Fruit fly (Drosophila melanogaster) whole organism, embryonic: Measurements from ENCODE around the gene CG43319.

Experiments
- ATbp ChIP-seq: fragments of 200-800 bp; sonication (Bioruptor generic); optimal IDR thresholded peaks from 2 replicates; lab custom pipeline; 2017; ENCODE audit warnings: missing biosample characterization, mild to moderate bottlenecking, missing genetic modification characterization, missing genetic modification reagents
- Bgb ChIP-seq: fragments of 200-800 bp; sonication (Bioruptor generic); IDR thresholded peaks from 2 replicates; pipeline ENCODE4 v1.3.6; 2022; ENCODE audit warnings: missing biosample characterization, missing genetic modification characterization; ENCODE audit not compliant: partially characterized antibody
- CG10654 ChIP-seq: fragments of 200-800 bp; sonication (Bioruptor generic); optimal IDR thresholded peaks from 2 replicates; lab custom pipeline; 2016; ENCODE audit warnings: missing biosample characterization, missing genetic modification characterization
- CG10959 ChIP-seq: fragments of 200-800 bp; sonication (Bioruptor generic); IDR thresholded peaks from 2 replicates; pipeline ENCODE4 v1.3.6; 2022; ENCODE audit warnings: missing biosample characterization, missing genetic modification characterization
- CG10979 ChIP-seq: fragments of 200-800 bp; sonication (Bioruptor generic); optimal IDR thresholded peaks from 2 replicates; lab custom pipeline; 2018; ENCODE audit warnings: missing biosample characterization, mild to moderate bottlenecking, missing genetic modification characterization, moderate library complexity
- CG11504 ChIP-seq: fragments of 200-800 bp; sonication (Bioruptor generic); optimal IDR thresholded peaks from 3 replicates; lab custom pipeline; 2019; ENCODE audit warnings: missing biosample characterization, mild to moderate bottlenecking, missing genetic modification characterization, moderate library complexity
- CG11696 ChIP-seq: fragments of 200-800 bp; sonication (Bioruptor generic); IDR thresholded peaks from 2 replicates; pipeline ENCODE4 v1.3.6; 2022; ENCODE audit warnings: missing biosample characterization, missing genetic modification characterization
- CG13624 ChIP-seq: fragments of 200-800 bp; sonication (Bioruptor generic); optimal IDR thresholded peaks from 2 replicates; lab custom pipeline; 2016; ENCODE audit warnings: missing biosample characterization, missing genetic modification characterization
- CG14014 ChIP-seq: fragments of 200-800 bp; sonication (Bioruptor generic); IDR thresholded peaks from 2 replicates; pipeline ENCODE4 v1.3.6; 2022; ENCODE audit warnings: missing biosample characterization, missing genetic modification characterization
- CG14965 ChIP-seq: fragments of 200-800 bp; sonication (Bioruptor generic); optimal IDR thresholded peaks from 2 replicates; lab custom pipeline; 2016; ENCODE audit warnings: missing biosample characterization, missing genetic modification characterization, borderline replicate concordance
- CG1792 ChIP-seq: fragments of 200-800 bp; sonication (Bioruptor generic); optimal IDR thresholded peaks from 2 replicates; lab custom pipeline; 2016; ENCODE audit warnings: missing biosample characterization, missing genetic modification characterization
- CG18764 ChIP-seq: fragments of 200-800 bp; sonication (Bioruptor generic); optimal IDR thresholded peaks from 3 replicates; lab custom pipeline; 2016; ENCODE audit warnings: missing biosample characterization, missing genetic modification characterization
- CG43689 ChIP-seq: fragments of 200-800 bp; sonication (Bioruptor generic); IDR thresholded peaks from 2 replicates; pipeline ENCODE4 v1.3.6; 2022; ENCODE audit warnings: missing biosample characterization, missing genetic modification characterization
- CG4707 ChIP-seq: fragments of 200-800 bp; sonication (Bioruptor generic); optimal IDR thresholded peaks from 2 replicates; lab custom pipeline; 2018; ENCODE audit warnings: missing biosample characterization, mild to moderate bottlenecking, missing genetic modification characterization, moderate library complexity
- CG8290 ChIP-seq, 3 experiments: fragments of 200-800 bp; sonication (Bioruptor generic); optimal IDR thresholded peaks; 2 replicates each; lab custom pipeline; 2016 to 2019; ENCODE audit warnings: missing biosample characterization in 3 of 3, missing genetic modification characterization in 3 of 3, mild to moderate bottlenecking in 2 of 3, moderate library complexity in 1 of 3
- CG8388 ChIP-seq: fragments of 200-800 bp; sonication (Bioruptor generic); optimal IDR thresholded peaks from 2 replicates; lab custom pipeline; 2019; ENCODE audit warnings: missing biosample characterization, mild to moderate bottlenecking, missing genetic modification characterization, moderate library complexity
- CTCF ChIP-seq: fragments of 200-800 bp; sonication (Bioruptor generic); optimal IDR thresholded peaks from 2 replicates; lab custom pipeline; 2017; ENCODE audit warnings: missing biosample characterization, mild to moderate bottlenecking, missing genetic modification characterization, moderate library complexity
- Doc2 ChIP-seq: fragments of 200-800 bp; sonication (Bioruptor generic); IDR thresholded peaks from 2 replicates; pipeline ENCODE4 v1.3.6; 2022; ENCODE audit warnings: missing biosample characterization, missing genetic modification characterization
- HLH4C ChIP-seq: fragments of 200-800 bp; sonication (Bioruptor generic); IDR thresholded peaks from 3 replicates; pipeline ENCODE4 v1.3.6; 2022; ENCODE audit warnings: missing biosample characterization, missing genetic modification characterization; ENCODE audit not compliant: partially characterized antibody
- Hr78 ChIP-seq, 2 experiments: fragments of 200-800 bp in 1 of 2; fragments of >200 bp in 1 of 2; sonication (Bioruptor generic) in 1 of 2; optimal IDR thresholded peaks; 2 replicates each; lab custom pipeline; 2017 to 2019; ENCODE audit warnings: missing biosample characterization in 2 of 2, missing genetic modification characterization in 2 of 2, mild to moderate bottlenecking in 1 of 2, moderate library complexity in 1 of 2
- MBD-R2 ChIP-seq: fragments of 200-800 bp; sonication (Bioruptor generic); IDR thresholded peaks from 2 replicates; pipeline ENCODE4 v1.3.6; 2022; ENCODE audit warnings: missing biosample characterization, missing genetic modification characterization
- Mad ChIP-seq: fragments of 200-800 bp; sonication (Bioruptor generic); optimal IDR thresholded peaks from 2 replicates; lab custom pipeline; 2016; ENCODE audit warnings: missing biosample characterization, missing genetic modification characterization
- Med ChIP-seq: fragments of 200-800 bp; sonication (Bioruptor generic); peaks from one replicate; lab custom pipeline; 2016; ENCODE audit warnings: missing biosample characterization, missing genetic modification characterization, mild to moderate bottlenecking, inconsistent platforms, moderate library complexity
- Neu2 ChIP-seq: fragments of 200-800 bp; sonication (Bioruptor generic); optimal IDR thresholded peaks from 3 replicates; lab custom pipeline; 2016; ENCODE audit warnings: missing biosample characterization, missing genetic modification characterization, borderline replicate concordance
- PHDP ChIP-seq: fragments of 200-800 bp; sonication (Bioruptor generic); optimal IDR thresholded peaks from 3 replicates; lab custom pipeline; 2018; ENCODE audit warnings: missing biosample characterization, mild to moderate bottlenecking, missing genetic modification characterization, moderate library complexity
- Pdp1 ChIP-seq, 2 experiments: fragments of 200-800 bp; sonication (Bioruptor generic); optimal IDR thresholded peaks; 3 replicates each; lab custom pipeline; 2016; ENCODE audit warnings: missing biosample characterization in 2 of 2, missing genetic modification characterization in 2 of 2, mild to moderate bottlenecking in 1 of 2, moderate library complexity in 1 of 2
- Sox100B ChIP-seq: fragments of 200-800 bp; sonication (Bioruptor generic); optimal IDR thresholded peaks from 3 replicates; lab custom pipeline; 2018; ENCODE audit warnings: missing biosample characterization, mild to moderate bottlenecking, missing genetic modification characterization
- Sox102F ChIP-seq: fragments of 200-800 bp; sonication (Bioruptor generic); optimal IDR thresholded peaks from 2 replicates; lab custom pipeline; 2018; ENCODE audit warnings: missing biosample characterization, mild to moderate bottlenecking, missing genetic modification characterization, moderate library complexity
- Trl ChIP-seq, 3 experiments: fragments of >200 bp in 2 of 3; fragments of 200-800 bp in 1 of 3; sonication (Bioruptor generic) in 1 of 3; optimal IDR thresholded peaks; 2 replicates in 1 of 3; 3 replicates in 2 of 3; lab custom pipeline; 2016 to 2017; ENCODE audit warnings: missing biosample characterization in 1 of 3, missing genetic modification characterization in 1 of 3
- ab ChIP-seq: fragments of 200-800 bp; sonication (Bioruptor generic); optimal IDR thresholded peaks from 2 replicates; lab custom pipeline; 2016; ENCODE audit warnings: missing biosample characterization, missing genetic modification characterization
- bab2 ChIP-seq: fragments of 200-800 bp; sonication (Bioruptor generic); optimal IDR thresholded peaks from 2 replicates; lab custom pipeline; 2016; ENCODE audit warnings: missing biosample characterization, missing genetic modification characterization
- bcd ChIP-seq: fragments of 200-800 bp; sonication (Bioruptor generic); optimal IDR thresholded peaks from 2 replicates; lab custom pipeline; 2017; ENCODE audit warnings: missing biosample characterization, mild to moderate bottlenecking, missing genetic modification characterization
- chinmo ChIP-seq: fragments of 200-800 bp; sonication (Bioruptor generic); IDR thresholded peaks from 4 replicates; pipeline ENCODE4 v1.3.6; 2022; ENCODE audit warnings: missing biosample characterization, missing genetic modification characterization; ENCODE audit not compliant: partially characterized antibody
- dysf ChIP-seq: fragments of 200-800 bp; sonication (Bioruptor generic); IDR thresholded peaks from 3 replicates; pipeline ENCODE4 v1.3.6; 2022; ENCODE audit warnings: missing biosample characterization, missing genetic modification characterization
- ewg ChIP-seq: fragments of 200-800 bp; sonication (Bioruptor generic); optimal IDR thresholded peaks from 3 replicates; lab custom pipeline; 2017; ENCODE audit warnings: mild to moderate bottlenecking, missing biosample characterization, missing genetic modification reagents, missing genetic modification characterization
- exex ChIP-seq: fragments of 200-800 bp; sonication (Bioruptor generic); optimal IDR thresholded peaks from 4 replicates; lab custom pipeline; 2018; ENCODE audit warnings: missing biosample characterization, mild to moderate bottlenecking, missing genetic modification characterization, moderate library complexity
- eyg ChIP-seq: fragments of 200-800 bp; sonication (Bioruptor generic); optimal IDR thresholded peaks from 3 replicates; lab custom pipeline; 2016; ENCODE audit warnings: missing biosample characterization, missing genetic modification characterization
- fd96Cb ChIP-seq: fragments of 200-800 bp; sonication (Bioruptor generic); optimal IDR thresholded peaks from 2 replicates; lab custom pipeline; 2018; ENCODE audit warnings: missing biosample characterization, mild to moderate bottlenecking, missing genetic modification characterization, moderate library complexity
- gem ChIP-seq: fragments of 200-800 bp; sonication (Bioruptor generic); optimal IDR thresholded peaks from 2 replicates; lab custom pipeline; 2019; ENCODE audit warnings: missing biosample characterization, mild to moderate bottlenecking, missing genetic modification characterization, moderate library complexity
- jigr1 ChIP-seq: fragments of 200-800 bp; sonication (Bioruptor generic); IDR thresholded peaks from 3 replicates; pipeline ENCODE4 v1.3.6; 2022; ENCODE audit warnings: missing biosample characterization, missing genetic modification characterization
- lilli ChIP-seq: fragments of 200-800 bp; sonication (Bioruptor generic); optimal IDR thresholded peaks from 3 replicates; lab custom pipeline; 2016; ENCODE audit warnings: missing biosample characterization, missing genetic modification characterization
- pita ChIP-seq: fragments of 200-800 bp; sonication (Bioruptor generic); optimal IDR thresholded peaks from 2 replicates; lab custom pipeline; 2017; ENCODE audit warnings: missing biosample characterization, mild to moderate bottlenecking, missing genetic modification characterization
- pum ChIP-seq: fragments of 200-800 bp; sonication (Bioruptor generic); optimal IDR thresholded peaks from 2 replicates; lab custom pipeline; 2016; ENCODE audit warnings: missing biosample characterization, missing genetic modification characterization
- pzg ChIP-seq: fragments of 200-800 bp; sonication (Bioruptor generic); optimal IDR thresholded peaks from 3 replicates; lab custom pipeline; 2018; ENCODE audit warnings: missing biosample characterization, mild to moderate bottlenecking, missing genetic modification characterization, moderate library complexity
- row ChIP-seq: fragments of 200-800 bp; sonication (Bioruptor generic); IDR thresholded peaks from 3 replicates; pipeline ENCODE4 v1.3.6; 2022; ENCODE audit warnings: missing biosample characterization, missing genetic modification characterization
- sens ChIP-seq: fragments of 200-800 bp; sonication (Bioruptor generic); peaks from one replicate; lab custom pipeline; 2016; ENCODE audit warnings: missing biosample characterization, missing genetic modification characterization
- so ChIP-seq: fragments of 200-800 bp; sonication (Bioruptor generic); IDR thresholded peaks from 3 replicates; pipeline ENCODE4 v1.3.6; 2022; ENCODE audit warnings: missing biosample characterization, missing genetic modification characterization
- sob ChIP-seq: fragments of 200-800 bp; sonication (Bioruptor generic); IDR thresholded peaks from 2 replicates; pipeline ENCODE4 v1.3.6; 2022; ENCODE audit warnings: missing biosample characterization, missing genetic modification characterization

The CG43319 gene

dm6 chr3R:27655109-27655508 is 39.0 kb upstream of the CG43319 start (continued):
- no peak for TF ChIP-seq CG4707 (GFP tag; lab: Kevin White, UChicago)
- no peak for TF ChIP-seq Hr78 (GFP tag; optimal IDR thresholded peaks at IDR 0.05; lab: Kevin White, UChicago)
- no peak for TF ChIP-seq Doc2 (GFP tag; lab: Robert Waterston, UW)
- TF ChIP-seq ewg, result no peak
- no peak for TF ChIP-seq so (GFP tag; lab: Robert Waterston, UW)
- TF ChIP-seq CG11504 (tag; lab: Kevin White, UChicago), result peak; percentile 39
- peak; percentile 19 for TF ChIP-seq Sox100B (GFP tag; lab: Kevin White, UChicago)
- TF ChIP-seq CG10979 (tag; lab: Kevin White, UChicago), result peak; percentile 24
- TF ChIP-seq pum (GFP tag; lab: Kevin White, UChicago), result no peak
- peak; percentile 26 for TF ChIP-seq sens (GFP tag; lab: Kevin White, UChicago)
- TF ChIP-seq Sox102F (GFP tag; lab: Kevin White, UChicago), result peak; percentile 11
- no peak for TF ChIP-seq dysf
- TF ChIP-seq CG10959 (GFP tag; lab: Robert Waterston, UW), result no peak
- TF ChIP-seq CG18764 (GFP tag; lab: Kevin White, UChicago), result no peak
- no peak for TF ChIP-seq CG13624
- no peak for TF ChIP-seq CG1792 (GFP tag; lab: Kevin White, UChicago)
- no peak for TF ChIP-seq bab2 (GFP tag; lab: Kevin White, UChicago)
- TF ChIP-seq CG43689 (GFP tag; lab: Robert Waterston, UW), result no peak
- peak; percentile 53; the same call in 2 of the 3 replicates for TF ChIP-seq row (GFP tag; lab: Robert Waterston, UW)
- TF ChIP-seq CG8290 (GFP tag; optimal IDR thresholded peaks at IDR 0.05; lab: Kevin White, UChicago), result no peak
- TF ChIP-seq CG8290 (tag; optimal IDR thresholded peaks at IDR 0.05; lab: Kevin White, UChicago), result no peak
- TF ChIP-seq jigr1 (GFP tag; lab: Robert Waterston, UW), result no peak
- TF ChIP-seq CG10654 (GFP tag; lab: Kevin White, UChicago), result no peak
- no peak for TF ChIP-seq Neu2 (GFP tag; lab: Kevin White, UChicago)
- no peak for TF ChIP-seq CG8388 (GFP tag; lab: Kevin White, UChicago)
- no peak for TF ChIP-seq eyg (GFP tag; lab: Kevin White, UChicago)
- peak; percentile 32 for TF ChIP-seq fd96Cb
- peak; percentile 17 for TF ChIP-seq gem (tag; lab: Kevin White, UChicago)
- peak; percentile 8 for TF ChIP-seq ATbp (GFP tag; lab: Kevin White, UChicago)
- TF ChIP-seq HLH4C, result no peak
- 0 out of 2 replicates have a peak, but pooled peaks have one; percentile 17 for TF ChIP-seq CG14014
- TF ChIP-seq ab (GFP tag; lab: Kevin White, UChicago), result no peak

- 0 out of 4 replicates have a peak, but pooled peaks have one; percentile 50 for TF ChIP-seq chinmo (GFP tag; lab: Robert Waterston, UW)
- peak in 1 of 2 experiments; percentile 78 for TF ChIP-seq Pdp1 (GFP tag; optimal IDR thresholded peaks at IDR 0.05; lab: Kevin White, UChicago)
- peak; percentile 8 for TF ChIP-seq lilli (GFP tag; lab: Kevin White, UChicago)
- TF ChIP-seq sob (GFP tag; lab: Robert Waterston, UW), result peak; percentile 60; the same call in 1 of the 2 replicates
- no peak for TF ChIP-seq CG11696
- peak; percentile 45 for TF ChIP-seq pita (GFP tag; lab: Kevin White, UChicago)
- peak; percentile 64 for TF ChIP-seq Med (GFP tag; lab: Kevin White, UChicago)
- TF ChIP-seq exex (tag; lab: Kevin White, UChicago), result peak; percentile 39
- no peak for TF ChIP-seq Mad (GFP tag; lab: Kevin White, UChicago)
- peak; percentile 73 for TF ChIP-seq CTCF (GFP tag; lab: Kevin White, UChicago)
- no peak for TF ChIP-seq bcd (GFP tag; lab: Kevin White, UChicago)
- no peak for TF ChIP-seq CG14965 (GFP tag; lab: Kevin White, UChicago)
- TF ChIP-seq pzg (GFP tag; lab: Kevin White, UChicago), result peak; percentile 1
- TF ChIP-seq PHDP, result peak; percentile 2
- TF ChIP-seq Bgb (GFP tag; lab: Robert Waterston, UW), result peak; percentile 20; the same call in 1 of the 2 replicates
- 0 out of 2 replicates have a peak, but pooled peaks have one; percentile 11 for TF ChIP-seq MBD-R2 (GFP tag; lab: Robert Waterston, UW)
- peak in 1 of 2 experiments; percentile 6 for TF ChIP-seq Trl (optimal IDR thresholded peaks at IDR 0.05; lab: Kevin White, UChicago)
- TF ChIP-seq Trl (GFP tag; optimal IDR thresholded peaks at IDR 0.05; lab: Kevin White, UChicago), result no peak
Observed at dm6 chr3R:27656686-27657535, 37.2 kb upstream of the CG43319 start, which contains the start of gene tau. TSS of gene tau (minus strand) at chr3R:27656996.
